Worm (Caenorhabditis elegans): ENCODE results near the gene srj-49.

Gene srj-49

DNA sequence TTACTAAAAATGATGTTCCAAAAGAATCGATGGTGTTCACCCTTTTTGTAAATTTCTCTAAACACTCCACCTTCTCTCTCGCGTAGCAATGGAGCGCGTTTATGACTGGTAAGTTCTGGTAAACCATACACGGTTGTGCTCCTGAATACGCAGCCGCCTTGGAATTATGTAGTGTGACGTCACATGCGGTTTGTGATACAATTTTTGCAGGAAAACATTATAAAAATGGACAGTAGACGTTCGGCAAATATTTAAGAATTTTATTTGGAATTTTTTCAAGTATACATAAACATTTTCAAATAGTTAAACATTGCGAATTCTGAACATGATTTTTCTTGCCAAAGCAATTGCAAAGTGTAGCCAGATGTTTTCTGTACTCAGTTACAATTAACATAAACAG is 29.4 kb upstream of the srj-49 start, which contains the start of gene F37B4.10 (continued):
- no peak for TF ChIP-seq F57A8.1 (GFP tag; optimal IDR thresholded peaks at IDR 0.05)

ce11 chrV:2876188-2876831 is 28.2 kb upstream of the srj-49 start:
- peak; percentile 0 for TF ChIP-seq F52B5.7 (tag; optimal IDR thresholded peaks at IDR 0.05)
- TF ChIP-seq F37B4.10 (GFP tag; IDR thresholded peaks at IDR 0.05) = peak; percentile 95; the same call in 1 of the 2 replicates
- no peak for TF ChIP-seq lin-54 (GFP tag; optimal IDR thresholded peaks at IDR 0.05)

- no peak for TF ChIP-seq ceh-100 (GFP tag; IDR thresholded peaks at IDR 0.05)
- peak; percentile 76 for TF ChIP-seq nhr-80 (tag; optimal IDR thresholded peaks at IDR 0.05)
- no peak for TF ChIP-seq snpc-3.4 (tag; optimal IDR thresholded peaks at IDR 0.05)
- peak; percentile 5 for TF ChIP-seq atf-7 (tag; optimal IDR thresholded peaks at IDR 0.05)
Observed at ce11 chrV:2875422-2875821, 27.3 kb upstream of the srj-49 start, which contains the start of gene folt-2. TSS of gene folt-2 (minus strand) at chrV:2875600.

DNA sequence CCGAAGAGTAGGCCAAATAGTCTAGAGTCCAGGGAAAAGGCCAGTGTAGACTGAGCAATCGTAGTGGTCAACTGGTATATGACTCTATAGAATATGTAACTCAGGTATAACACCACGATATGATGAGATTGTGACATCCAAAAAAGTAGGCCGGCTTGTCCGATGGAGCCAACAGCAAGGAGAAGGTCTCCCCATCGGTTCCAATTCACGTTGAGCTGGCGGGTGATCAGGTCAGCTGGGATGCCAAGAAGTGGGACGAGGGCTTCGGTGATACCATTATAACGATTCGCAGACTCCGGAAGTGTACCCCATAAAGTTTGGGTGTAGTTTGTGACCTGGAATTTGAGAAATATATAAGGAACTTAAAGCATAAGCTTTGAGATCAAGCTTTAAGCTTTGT is 24.8 kb upstream of the srj-49 start:
- TF ChIP-seq xnd-1 (tag; optimal IDR thresholded peaks at IDR 0.05) = no peak
- TF ChIP-seq madf-3 (GFP tag; IDR thresholded peaks at IDR 0.05) = 0 out of 2 replicates have a peak, but pooled peaks have one; percentile 20
- peak; percentile 98 for TF ChIP-seq F37B4.10 (GFP tag; IDR thresholded peaks at IDR 0.05)

DNA sequence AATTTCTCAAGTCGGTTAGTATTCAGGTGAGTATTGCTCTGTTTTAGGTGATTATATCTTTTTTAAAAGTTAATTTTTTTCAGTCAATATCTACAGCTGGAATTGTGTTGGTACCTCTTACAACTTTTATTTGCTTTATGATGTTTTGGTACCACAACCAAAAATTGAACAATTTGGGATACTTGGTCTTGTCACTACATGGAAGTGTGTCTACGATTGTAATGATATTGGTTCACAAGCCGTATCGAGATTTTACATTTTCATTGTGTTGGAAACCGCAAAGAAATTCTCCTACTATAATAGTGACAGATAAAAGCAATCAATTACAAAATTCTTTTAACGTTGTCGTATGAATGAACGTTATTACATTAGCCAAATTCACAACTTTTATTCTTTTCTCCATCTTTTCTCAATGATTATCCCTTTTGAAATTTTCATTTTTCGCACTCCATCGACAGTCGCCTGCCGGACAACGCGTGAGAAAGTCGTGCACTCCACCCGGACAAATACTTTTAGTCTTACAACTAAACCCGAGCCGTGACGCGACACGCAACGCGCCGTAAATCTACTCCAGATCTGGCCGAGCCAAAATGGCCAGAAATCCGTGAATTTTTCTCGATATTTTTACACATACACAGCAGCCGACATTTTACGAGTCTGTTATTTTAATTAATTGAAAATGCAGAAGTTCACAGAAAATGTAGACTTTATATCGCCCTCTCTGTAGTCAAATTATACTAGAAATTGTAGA is 23.8 kb upstream of the srj-49 start:
- no peak for TF ChIP-seq snpc-4 (GFP tag; optimal IDR thresholded peaks at IDR 0.05)
- TF ChIP-seq snpc-4 (tag; optimal IDR thresholded peaks at IDR 0.05) = peak in 2 of 4 experiments; percentile 7 to 86
- TF ChIP-seq rpc-1 (optimal IDR thresholded peaks at IDR 0.05) = no peak
- TF ChIP-seq rpc-1 (tag; optimal IDR thresholded peaks at IDR 0.05) = no peak
- no peak for TF ChIP-seq unc-62 (GFP tag; optimal IDR thresholded peaks at IDR 0.05)
- peak; percentile 50 for TF ChIP-seq ztf-22 (GFP tag; optimal IDR thresholded peaks at IDR 0.05)
- no peak for TF ChIP-seq nhr-120 (GFP tag; IDR thresholded peaks at IDR 0.05)
- TF ChIP-seq atf-7 (tag; optimal IDR thresholded peaks at IDR 0.05) = peak; percentile 11
- peak; percentile 54 for TF ChIP-seq chd-7 (tag; optimal IDR thresholded peaks at IDR 0.05)
- TF ChIP-seq F39B2.1 (GFP tag; IDR thresholded peaks at IDR 0.05) = no peak
- no peak for TF ChIP-seq dpl-1 (GFP tag; optimal IDR thresholded peaks at IDR 0.05)
- peak; percentile 16; the same call in 1 of the 2 replicates for TF ChIP-seq Y56A3A.18 (GFP tag; IDR thresholded peaks at IDR 0.05)
- peak; percentile 14 for TF ChIP-seq lin-54 (GFP tag; optimal IDR thresholded peaks at IDR 0.05)
- peak; percentile 40; the same call in 1 of the 2 replicates for TF ChIP-seq hsf-1 (GFP tag; IDR thresholded peaks at IDR 0.05)
- peak; percentile 62 for TF ChIP-seq Y53G8AR.9 (GFP tag; conservative IDR thresholded peaks at IDR 0.05)
- TF ChIP-seq madf-10 (tag; optimal IDR thresholded peaks at IDR 0.05) = peak; percentile 29
- TF ChIP-seq B0336.3 (GFP tag; IDR thresholded peaks at IDR 0.05) = peak; percentile 37; the same call in 1 of the 2 replicates
- TF ChIP-seq tlf-1 (GFP tag; optimal IDR thresholded peaks at IDR 0.05) = no peak
- TF ChIP-seq F37B4.10 (GFP tag; IDR thresholded peaks at IDR 0.05) = peak; percentile 98
- TF ChIP-seq hrde-1 (tag; optimal IDR thresholded peaks at IDR 0.05; ENCODE audit: borderline replicate concordance) = no peak
- TF ChIP-seq athp-1 (tag; optimal IDR thresholded peaks at IDR 0.05) = no peak
- TF ChIP-seq dox-1 (GFP tag; IDR thresholded peaks at IDR 0.05) = peak; percentile 23; the same call in 1 of the 2 replicates
- TF ChIP-seq unc-130 (GFP tag; optimal IDR thresholded peaks at IDR 0.05) = no peak
- no peak for TF ChIP-seq somi-1 (GFP tag; optimal IDR thresholded peaks at IDR 0.05)
- TF ChIP-seq nhr-90 (tag; optimal IDR thresholded peaks at IDR 0.05) = peak; percentile 62
- TF ChIP-seq nfya-1 (tag; optimal IDR thresholded peaks at IDR 0.05; ENCODE audit: borderline replicate concordance, insufficient read depth) = no peak
- peak; percentile 45 for TF ChIP-seq repo-1 (tag; optimal IDR thresholded peaks at IDR 0.05)
- no peak for TF ChIP-seq lsy-27 (tag; optimal IDR thresholded peaks at IDR 0.05; ENCODE audit: borderline replicate concordance, insufficient read depth)
- no peak for TF ChIP-seq attf-3 (GFP tag; conservative IDR thresholded peaks at IDR 0.05)
- TF ChIP-seq nfyb-1 (GFP tag; IDR thresholded peaks at IDR 0.05) = peak; percentile 77
- peak; percentile 69 for TF ChIP-seq nhr-80 (tag; optimal IDR thresholded peaks at IDR 0.05)
- no peak for TF ChIP-seq B0035.1 (tag; optimal IDR thresholded peaks at IDR 0.05)
- TF ChIP-seq F33H1.4 (GFP tag; IDR thresholded peaks at IDR 0.05) = no peak
